Fruit fly (Drosophila melanogaster) whole organism, wandering third instar larva: ENCODE data around the gene CG11911.

Experiments
- CG9705 ChIP-seq: fragments of 200-800 bp; sonication (Bioruptor generic); optimal IDR thresholded peaks from 2 replicates; lab custom pipeline; 2018; ENCODE audit warnings: missing biosample characterization, mild to moderate bottlenecking, missing genetic modification characterization
- HLH106 ChIP-seq: fragments of 200-800 bp; optimal IDR thresholded peaks from 3 replicates; lab custom pipeline; 2019; ENCODE audit warnings: missing biosample characterization, mild to moderate bottlenecking, missing genetic modification characterization, moderate library complexity
- Myc ChIP-seq: fragments of >200 bp; optimal IDR thresholded peaks from 2 replicates; lab custom pipeline; 2017
- Sp1 ChIP-seq: fragments of 200-800 bp; sonication (Bioruptor generic); optimal IDR thresholded peaks from 3 replicates; lab custom pipeline; 2019; ENCODE audit warnings: missing biosample characterization, mild to moderate bottlenecking, missing genetic modification characterization, moderate library complexity
- dl ChIP-seq, 2 experiments: fragments of 175-275, 200-275 bp in 1 of 2; fragments of 200-275 bp in 1 of 2; sonication (Bioruptor generic); optimal IDR thresholded peaks; lab custom pipeline; 2018; ENCODE audit warnings: mild to moderate bottlenecking in 2 of 2, missing biosample characterization in 2 of 2, missing genetic modification characterization in 2 of 2, moderate library complexity in 2 of 2; ENCODE audit not compliant: partially characterized antibody in 2 of 2, insufficient read depth in 1 of 2
- foxo ChIP-seq, 2 experiments: fragments of 200-800 bp; sonication (Bioruptor generic); optimal IDR thresholded peaks; 2 replicates in 1 of 2; 3 replicates in 1 of 2; lab custom pipeline; 2016 to 2017; ENCODE audit warnings: missing biosample characterization in 2 of 2, missing genetic modification characterization in 2 of 2
- h ChIP-seq: fragments of 200-800 bp; sonication (Bioruptor generic); optimal IDR thresholded peaks from 3 replicates; lab custom pipeline; 2016; ENCODE audit warnings: missing biosample characterization, mild to moderate bottlenecking, missing genetic modification characterization
- lola ChIP-seq: fragments of >200 bp; optimal IDR thresholded peaks from 2 replicates; lab custom pipeline; 2017; ENCODE audit warnings: missing biosample characterization, missing genetic modification characterization
- usp ChIP-seq: fragments of >200 bp; optimal IDR thresholded peaks from 2 replicates; lab custom pipeline; 2017; ENCODE audit warnings: missing biosample characterization, missing genetic modification characterization
- woc ChIP-seq: sonication (Bioruptor generic); optimal IDR thresholded peaks from 2 replicates; lab custom pipeline; 2016; ENCODE audit warnings: missing biosample characterization, mild to moderate bottlenecking, missing genetic modification characterization

dm6 chr2L:347604-348003, 26.6 kb upstream of the CG11911 start:
- TF ChIP-seq CG9705 (no peak), Sp1 (no peak), usp (GFP tag; lab: Kevin White, UChicago) (no peak), Myc (lab: Kevin White, UChicago) (no peak), woc (GFP tag; lab: Kevin White, UChicago) (no peak), dl (GFP tag; optimal IDR thresholded peaks at IDR 0.05; lab: Kevin White, UChicago; ENCODE audit: insufficient read depth in 1 of 2, partially characterized antibody in 2 of 2) (no peak), h (no peak), HLH106 (tag; lab: Kevin White, UChicago) (no peak), lola (no peak), foxo (GFP tag; optimal IDR thresholded peaks at IDR 0.05; lab: Kevin White, UChicago) (no peak)
